Worm (Caenorhabditis elegans) whole organism, L2 larva: ENCODE data around the gene F02H6.6.

Source experiments
- lin-39 ChIP-seq: fragments of 150-350 bp; optimal IDR thresholded peaks from 2 replicates; lab custom pipeline; 2014; ENCODE audit warnings: missing biosample characterization, missing genetic modification reagents, missing genetic modification characterization
- ztf-1 ChIP-seq: fragments of 200-800 bp; sonication (Bioruptor generic); conservative IDR thresholded peaks from 2 replicates; pipeline ENCODE4 v1.3.6; 2022; ENCODE audit warnings: missing genetic modification characterization, missing compliant biosample characterization

DNA sequence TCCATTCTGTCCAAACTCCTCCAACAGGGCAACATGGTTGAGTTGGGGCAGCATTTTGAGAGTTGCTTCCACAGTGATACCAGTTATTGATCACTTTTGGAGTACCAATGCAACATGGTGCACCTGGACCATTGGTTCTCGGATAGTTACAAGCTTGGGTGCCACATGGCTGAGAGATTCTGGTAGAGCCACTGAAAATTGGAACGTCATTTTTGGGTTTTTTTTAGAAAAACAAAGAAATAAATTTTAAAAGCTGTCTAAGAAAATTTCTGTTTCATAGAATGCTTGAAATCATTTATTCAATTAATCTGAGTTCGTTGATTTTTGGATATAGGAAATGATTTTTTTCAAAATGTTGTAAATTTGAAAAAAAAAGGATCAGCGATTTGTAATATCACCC, 3.6 kb downstream of the F02H6.6 start:
- TF ChIP-seq lin-39 (tag; lab: Kevin White, UChicago) (no peak), ztf-1 (no peak)
